Worm (Caenorhabditis elegans) whole organism, mixed stage, embryonic: ENCODE data around the gene F43G6.10.

ENCODE experiments used
- M03D4.4 ChIP-seq: sonication (generic microtip); optimal IDR thresholded peaks from 2 replicates; lab custom pipeline; 2017; ENCODE audit warnings: mild to moderate bottlenecking, missing genetic modification characterization, missing compliant biosample characterization
- bed-3 ChIP-seq: fragments of 200-800 bp; sonication (Bioruptor generic); optimal IDR thresholded peaks from 3 replicates; lab custom pipeline; 2018; ENCODE audit warnings: mild to moderate bottlenecking, missing genetic modification characterization, moderate library complexity, missing compliant biosample characterization
- blmp-1 ChIP-seq: fragments of 150-350 bp; optimal IDR thresholded peaks from 2 replicates; lab custom pipeline; 2014; ENCODE audit warnings: missing biosample characterization, missing genetic modification characterization
- ceh-39 ChIP-seq: fragments of 150-350 bp; optimal IDR thresholded peaks from 2 replicates; lab custom pipeline; 2014; ENCODE audit warnings: missing biosample characterization, missing genetic modification characterization
- ceh-43 ChIP-seq: fragments of 200-800 bp; sonication (Bioruptor generic); optimal IDR thresholded peaks from 2 replicates; lab custom pipeline; 2018; ENCODE audit warnings: mild to moderate bottlenecking, missing genetic modification characterization, moderate library complexity, missing compliant biosample characterization
- ceh-83 ChIP-seq: fragments of 200-800 bp; sonication (Bioruptor generic); optimal IDR thresholded peaks from 2 replicates; lab custom pipeline; 2018; ENCODE audit warnings: mild to moderate bottlenecking, missing genetic modification characterization, missing compliant biosample characterization
- ces-1 ChIP-seq: fragments of 150-350 bp; optimal IDR thresholded peaks from 2 replicates; lab custom pipeline; 2014; ENCODE audit warnings: missing biosample characterization, missing genetic modification reagents, missing genetic modification characterization
- cnd-1 ChIP-seq: fragments of 200-800 bp; sonication (Bioruptor generic); optimal IDR thresholded peaks from 2 replicates; lab custom pipeline; 2018; ENCODE audit warnings: mild to moderate bottlenecking, missing genetic modification characterization, missing compliant biosample characterization
- drap-1 ChIP-seq: fragments of 200-800 bp; sonication (Bioruptor generic); optimal IDR thresholded peaks from 3 replicates; lab custom pipeline; 2018; ENCODE audit warnings: mild to moderate bottlenecking, missing genetic modification characterization, missing compliant biosample characterization
- flh-1 ChIP-seq: fragments of 200-800 bp; sonication (Bioruptor generic); optimal IDR thresholded peaks from 2 replicates; lab custom pipeline; 2018; ENCODE audit warnings: mild to moderate bottlenecking, missing genetic modification characterization, moderate library complexity, missing compliant biosample characterization
- ham-2 ChIP-seq: fragments of 200-800 bp; sonication (Bioruptor generic); optimal IDR thresholded peaks from 2 replicates; lab custom pipeline; 2018; ENCODE audit warnings: mild to moderate bottlenecking, missing genetic modification characterization, missing compliant biosample characterization
- hlh-1 ChIP-seq: fragments of 150-350 bp; optimal IDR thresholded peaks from 2 replicates; lab custom pipeline; 2014; ENCODE audit warnings: missing biosample characterization, missing genetic modification reagents, missing genetic modification characterization
- lin-13 ChIP-seq: fragments of 150-350 bp; optimal IDR thresholded peaks from 2 replicates; lab custom pipeline; 2014; ENCODE audit warnings: missing biosample characterization, missing genetic modification characterization
- lin-32 ChIP-seq: fragments of 200-800 bp; sonication (Bioruptor generic); optimal IDR thresholded peaks from 2 replicates; lab custom pipeline; 2018; ENCODE audit warnings: mild to moderate bottlenecking, missing genetic modification characterization, missing compliant biosample characterization
- lsy-2 ChIP-seq: fragments of 150-350 bp; optimal IDR thresholded peaks from 2 replicates; lab custom pipeline; 2014; ENCODE audit warnings: missing biosample characterization, missing genetic modification characterization
- mab-5 ChIP-seq: fragments of 150-350 bp; optimal IDR thresholded peaks from 2 replicates; lab custom pipeline; 2014; ENCODE audit warnings: missing biosample characterization, missing genetic modification characterization
- mep-1 ChIP-seq: fragments of 150-350 bp; optimal IDR thresholded peaks from 2 replicates; lab custom pipeline; 2017; ENCODE audit warnings: missing biosample characterization, missing genetic modification reagents, missing genetic modification characterization, inconsistent platforms
- mls-2 ChIP-seq: sonication (generic microtip); optimal IDR thresholded peaks from 2 replicates; lab custom pipeline; 2016; ENCODE audit warnings: mild to moderate bottlenecking, missing genetic modification characterization, moderate library complexity, missing compliant biosample characterization
- nhr-2 ChIP-seq: fragments of 150-350 bp; optimal IDR thresholded peaks from 2 replicates; lab custom pipeline; 2014; ENCODE audit warnings: missing biosample characterization, missing genetic modification characterization
- nhr-237 ChIP-seq: fragments of 150-350 bp; optimal IDR thresholded peaks from 2 replicates; lab custom pipeline; 2014; ENCODE audit warnings: missing biosample characterization, missing genetic modification characterization
- nhr-28 ChIP-seq: fragments of 150-350 bp; optimal IDR thresholded peaks from 2 replicates; lab custom pipeline; 2014; ENCODE audit warnings: missing biosample characterization, missing genetic modification characterization
- nhr-76 ChIP-seq: sonication (generic microtip); optimal IDR thresholded peaks from 2 replicates; lab custom pipeline; 2017; ENCODE audit warnings: missing biosample characterization, missing genetic modification characterization
- pha-4 ChIP-seq: fragments of 150-350 bp; optimal IDR thresholded peaks from 2 replicates; lab custom pipeline; 2018; ENCODE audit warnings: missing biosample characterization, missing genetic modification reagents, missing genetic modification characterization
- sem-2 ChIP-seq: fragments of 200-800 bp; sonication (Bioruptor generic); optimal IDR thresholded peaks from 2 replicates; lab custom pipeline; 2018; ENCODE audit warnings: mild to moderate bottlenecking, missing genetic modification characterization, missing compliant biosample characterization
- snpc-4 ChIP-seq: fragments of 150-350 bp; optimal IDR thresholded peaks from 2 replicates; lab custom pipeline; 2014; ENCODE audit warnings: missing biosample characterization, missing genetic modification characterization
- sptf-1 ChIP-seq: sonication (generic microtip); optimal IDR thresholded peaks from 2 replicates; lab custom pipeline; 2017; ENCODE audit warnings: mild to moderate bottlenecking, missing genetic modification characterization, moderate library complexity, missing compliant biosample characterization
- tbx-8 ChIP-seq: fragments of 200-800 bp; sonication (Bioruptor generic); optimal IDR thresholded peaks from 2 replicates; lab custom pipeline; 2018; ENCODE audit warnings: mild to moderate bottlenecking, missing genetic modification characterization, moderate library complexity, missing compliant biosample characterization
- unc-120 ChIP-seq: sonication (generic microtip); optimal IDR thresholded peaks from 2 replicates; lab custom pipeline; 2017; ENCODE audit warnings: missing genetic modification characterization, missing compliant biosample characterization; ENCODE audit not compliant: poor library complexity, severe bottlenecking
- unc-39 ChIP-seq: fragments of 150-350 bp; optimal IDR thresholded peaks from 2 replicates; lab custom pipeline; 2014; ENCODE audit warnings: missing biosample characterization, missing genetic modification characterization
- unc-62 ChIP-seq: fragments of 150-350 bp; optimal IDR thresholded peaks from 2 replicates; lab custom pipeline; 2014; ENCODE audit warnings: missing biosample characterization, missing genetic modification reagents, missing genetic modification characterization

Gene F43G6.10

ce11 chrII:11777893-11778480 lies 31.2 kb upstream of the F43G6.10 start, which contains the start of the genes patr-1 and dna-2:
TSS of gene patr-1 (minus strand) at chrII:11777943.
TSS of gene dna-2 (plus strand) at chrII:11778430.
- TF ChIP-seq ceh-83 (no peak), ceh-39 (tag; lab: Kevin White, UChicago) (peak; percentile 36), flh-1 (GFP tag; lab: Kevin White, UChicago) (no peak), mab-5 (no peak), mep-1 (tag; lab: Kevin White, UChicago) (peak; percentile 77), ceh-43 (GFP tag; lab: Kevin White, UChicago) (no peak), unc-39 (tag; lab: Kevin White, UChicago) (no peak), unc-62 (GFP tag; lab: Kevin White, UChicago) (no peak), nhr-237 (tag; lab: Kevin White, UChicago) (peak; percentile 62), pha-4 (peak; percentile 11), lin-13 (tag; lab: Kevin White, UChicago) (no peak), lsy-2 (tag; lab: Kevin White, UChicago) (peak; percentile 77)

DNA sequence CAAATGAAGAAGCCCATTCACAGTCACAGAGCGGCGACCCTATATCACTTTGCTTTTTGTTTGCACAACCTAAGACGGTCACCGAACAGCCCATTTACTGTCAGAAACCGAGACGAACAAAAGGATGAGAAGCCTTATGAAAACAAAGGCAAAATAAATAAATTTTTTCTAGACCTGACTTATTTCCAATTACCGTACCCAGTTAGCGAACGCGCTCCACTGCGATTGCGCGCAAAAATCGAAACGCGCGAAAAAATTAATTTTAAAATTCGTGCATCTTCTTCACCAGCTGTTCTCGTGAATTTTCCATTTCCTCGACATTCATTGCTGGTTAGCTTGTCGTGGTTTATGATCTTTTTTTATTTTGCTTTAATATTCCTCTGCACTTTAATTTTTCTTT lies 26.7 kb upstream of the F43G6.10 start, which contains the start of gene F43G6.16:
Gene F43G6.16, minus strand, starts transcription at position 141 of the 400 bp plus-strand sequence.
- peak; percentile 86 for TF ChIP-seq lsy-2 (tag; lab: Kevin White, UChicago)
- TF ChIP-seq hlh-1 (tag; lab: Kevin White, UChicago): no peak

DNA sequence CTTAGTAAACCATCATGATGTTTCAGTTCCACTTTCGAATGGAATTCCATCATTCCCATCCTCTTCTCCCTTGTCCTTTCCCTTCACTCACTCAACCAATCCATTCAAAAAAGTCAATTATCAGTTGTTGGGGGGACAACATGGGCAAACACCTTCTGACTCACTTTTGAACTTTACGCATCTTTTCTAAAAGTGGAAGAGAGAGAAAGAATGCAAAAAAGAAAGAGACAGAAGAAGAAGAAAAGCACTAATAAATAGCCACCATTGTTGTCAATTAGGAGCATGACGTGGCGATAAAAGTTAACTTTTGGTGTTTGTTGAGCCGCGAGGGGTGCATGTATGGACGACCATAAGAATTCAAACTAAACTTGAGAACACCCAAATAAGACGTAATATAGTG lies 21.1 kb upstream of the F43G6.10 start:
- no peak for TF ChIP-seq lsy-2 (tag; lab: Kevin White, UChicago)
- TF ChIP-seq ces-1 (GFP tag; lab: Kevin White, UChicago): no peak
- no peak for TF ChIP-seq unc-120 (tag; lab: Kevin White, UChicago)
- TF ChIP-seq lin-32 (GFP tag; lab: Kevin White, UChicago): no peak
- TF ChIP-seq nhr-28: no peak
- TF ChIP-seq ceh-83: no peak
- TF ChIP-seq ham-2: no peak
- no peak for TF ChIP-seq cnd-1 (tag; lab: Kevin White, UChicago)
- no peak for TF ChIP-seq mls-2 (tag; lab: Kevin White, UChicago)
- no peak for TF ChIP-seq nhr-2 (tag; lab: Kevin White, UChicago)
- TF ChIP-seq drap-1 (GFP tag; lab: Kevin White, UChicago): no peak
- no peak for TF ChIP-seq unc-39 (tag; lab: Kevin White, UChicago)
- TF ChIP-seq sptf-1 (tag; lab: Kevin White, UChicago): no peak
- TF ChIP-seq ceh-43 (GFP tag; lab: Kevin White, UChicago): no peak
- TF ChIP-seq hlh-1 (tag; lab: Kevin White, UChicago): no peak
- no peak for TF ChIP-seq M03D4.4 (tag; lab: Kevin White, UChicago)
- TF ChIP-seq, all 35 proteins: peak for 0

- TF ChIP-seq tbx-8 (GFP tag; lab: Kevin White, UChicago): no peak
- TF ChIP-seq mep-1 (tag; lab: Kevin White, UChicago): no peak
- TF ChIP-seq bed-3: no peak
- no peak for TF ChIP-seq unc-62 (GFP tag; lab: Kevin White, UChicago)
- no peak for TF ChIP-seq nhr-28
- TF ChIP-seq nhr-76 (tag; lab: Kevin White, UChicago): no peak
- no peak for TF ChIP-seq blmp-1
- no peak for TF ChIP-seq nhr-2 (tag; lab: Kevin White, UChicago)
- TF ChIP-seq ham-2: no peak
- TF ChIP-seq sptf-1 (tag; lab: Kevin White, UChicago): no peak
These were observed 18.7 kb upstream of the F43G6.10 start, which contains the start of gene F43G6.4 for ce11 chrII:11790458-11790857. TSS of gene F43G6.4 (plus strand) at chrII:11790758.

DNA sequence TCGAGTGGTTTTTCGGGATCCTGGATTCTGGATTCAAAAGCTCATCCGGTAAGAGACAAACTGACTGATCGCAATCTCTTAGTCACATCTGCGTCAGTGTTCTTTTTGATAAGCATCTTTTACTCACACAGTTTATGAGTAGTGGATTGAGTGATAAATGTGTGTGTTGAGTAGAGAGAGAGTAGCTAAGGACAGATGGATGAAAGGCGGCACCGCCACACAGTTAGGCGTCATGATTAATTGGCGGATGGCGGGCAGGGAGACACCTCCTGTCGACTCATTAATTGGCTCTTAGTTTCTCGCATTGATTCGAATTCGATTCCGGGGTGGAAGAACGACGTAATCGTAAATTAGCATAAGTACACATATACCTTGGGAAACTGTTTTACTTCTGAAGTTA lies 14.8 kb upstream of the F43G6.10 start:
- peak; percentile 26 for TF ChIP-seq unc-62 (GFP tag; lab: Kevin White, UChicago)
- TF ChIP-seq mls-2 (tag; lab: Kevin White, UChicago): no peak
- peak; percentile 1 for TF ChIP-seq nhr-2 (tag; lab: Kevin White, UChicago)
- no peak for TF ChIP-seq mab-5
- peak; percentile 37 for TF ChIP-seq hlh-1 (tag; lab: Kevin White, UChicago)
- no peak for TF ChIP-seq sem-2 (GFP tag; lab: Kevin White, UChicago)
- TF ChIP-seq snpc-4 (tag; lab: Kevin White, UChicago): no peak
- TF ChIP-seq cnd-1 (tag; lab: Kevin White, UChicago): peak; percentile 56
- TF ChIP-seq pha-4: no peak
